Fruit fly (Drosophila melanogaster): ENCODE data around the gene CG4998.

Gene CG4998

dm6 chr3L:16327776-16328175 lies 11.0 kb upstream of the CG4998 start, which contains the start of gene CG13038 (continued):
- TF ChIP-seq Stat92E (GFP tag; optimal IDR thresholded peaks at IDR 0.05) (no peak), pnt (GFP tag; optimal IDR thresholded peaks at IDR 0.05) (no peak), CG2202 (tag; optimal IDR thresholded peaks at IDR 0.05) (no peak), CG17802 (tag; optimal IDR thresholded peaks at IDR 0.05) (no peak), CG32772 (GFP tag; IDR thresholded peaks at IDR 0.05) (no peak), Camta (GFP tag; optimal IDR thresholded peaks at IDR 0.05) (no peak), CG2678 (tag; optimal IDR thresholded peaks at IDR 0.05) (no peak), CG15696 (tag; optimal IDR thresholded peaks at IDR 0.05) (no peak), klu (GFP tag; IDR thresholded peaks at IDR 0.05) (no peak), CG17829 (tag; optimal IDR thresholded peaks at IDR 0.05) (no peak), Eip74EF (GFP tag; optimal IDR thresholded peaks at IDR 0.05) (no peak), CG10274 (GFP tag; optimal IDR thresholded peaks at IDR 0.05) (no peak), sob (GFP tag; IDR thresholded peaks at IDR 0.05) (no peak), ranshi (GFP tag; IDR thresholded peaks at IDR 0.05) (no peak), Ada2b (GFP tag; IDR thresholded peaks at IDR 0.05) (no peak), CG7745 (tag; optimal IDR thresholded peaks at IDR 0.05) (no peak), sc (optimal IDR thresholded peaks at IDR 0.05) (no peak), sc (GFP tag; optimal IDR thresholded peaks at IDR 0.05) (no peak), ase (GFP tag; IDR thresholded peaks at IDR 0.05) (0 out of 3 replicates have a peak, but pooled peaks have one; percentile 18), bowl (GFP tag; IDR thresholded peaks at IDR 0.05) (0 out of 2 replicates have a peak, but pooled peaks have one; percentile 10), lov (optimal IDR thresholded peaks at IDR 0.05) (no peak), lov (GFP tag; IDR thresholded peaks at IDR 0.05) (no peak), CG3163 (GFP tag; optimal IDR thresholded peaks at IDR 0.05) (no peak), Oaz (GFP tag; IDR thresholded peaks at IDR 0.05) (no peak), dmrt99B (tag; optimal IDR thresholded peaks at IDR 0.05) (no peak), Dref (GFP tag; IDR thresholded peaks at IDR 0.05) (0 out of 2 replicates have a peak, but pooled peaks have one; percentile 13), sqz (GFP tag; optimal IDR thresholded peaks at IDR 0.05) (peak; percentile 6), CG1603 (tag; optimal IDR thresholded peaks at IDR 0.05) (no peak), da (GFP tag; optimal IDR thresholded peaks at IDR 0.05) (no peak), Ets65A (GFP tag) (peak; percentile 75), sim (GFP tag; IDR thresholded peaks at IDR 0.05) (no peak), Fer2 (tag; optimal IDR thresholded peaks at IDR 0.05) (no peak), sna (GFP tag; IDR thresholded peaks at IDR 0.05; ENCODE audit: partially characterized antibody) (no peak), Chrac-16 (GFP tag; optimal IDR thresholded peaks at IDR 0.05) (no peak), Dp (GFP tag; optimal IDR thresholded peaks at IDR 0.05) (no peak), fd3F (GFP tag; optimal IDR thresholded peaks at IDR 0.05) (no peak)

dm6 chr3L:16328207-16328891 lies 10.5 kb upstream of the CG4998 start, which contains the start of gene CG13058:
TSS of gene CG13058 (plus strand) at chr3L:16328841.
- no peak for TF ChIP-seq ham (GFP tag; IDR thresholded peaks at IDR 0.05)
- TF ChIP-seq lbe (GFP tag; optimal IDR thresholded peaks at IDR 0.05) = no peak
- no peak for TF ChIP-seq Ets97D (GFP tag; optimal IDR thresholded peaks at IDR 0.05)
- peak; percentile 84 for TF ChIP-seq CG13424 (tag; optimal IDR thresholded peaks at IDR 0.05)
- no peak for TF ChIP-seq CG9797 (GFP tag; optimal IDR thresholded peaks at IDR 0.05)
- TF ChIP-seq shn (GFP tag; optimal IDR thresholded peaks at IDR 0.05) = peak; percentile 4
- TF ChIP-seq CG11398 (GFP tag; optimal IDR thresholded peaks at IDR 0.05) = peak; percentile 30
- TF ChIP-seq CG11504 (tag; optimal IDR thresholded peaks at IDR 0.05) = peak; percentile 83
- peak; percentile 54 for TF ChIP-seq Nf-YA (GFP tag; IDR thresholded peaks at IDR 0.05)
- peak; percentile 54 for TF ChIP-seq Med (GFP tag)
- TF ChIP-seq ap (GFP tag; IDR thresholded peaks at IDR 0.05) = peak; percentile 59
- TF ChIP-seq CG1603 (tag; optimal IDR thresholded peaks at IDR 0.05) = peak; percentile 28
- TF ChIP-seq CG7839 (tag; optimal IDR thresholded peaks at IDR 0.05) = peak; percentile 71
- peak; percentile 16 for TF ChIP-seq maf-S (GFP tag; optimal IDR thresholded peaks at IDR 0.05)
- TF ChIP-seq lilli (GFP tag; optimal IDR thresholded peaks at IDR 0.05) = peak; percentile 68
- peak; percentile 40 for TF ChIP-seq Chrac-16 (GFP tag; optimal IDR thresholded peaks at IDR 0.05)
- TF ChIP-seq CG17612 (GFP tag; IDR thresholded peaks at IDR 0.05) = no peak
- peak; percentile 10 for TF ChIP-seq Bdp1 (GFP tag; optimal IDR thresholded peaks at IDR 0.05)
